Fruit fly (Drosophila melanogaster) whole organism, embryonic: ENCODE data around the gene CG3862.

Source experiments
- Bdp1 ChIP-seq: fragments of 200-800 bp; sonication (Bioruptor generic); optimal IDR thresholded peaks from 3 replicates; lab custom pipeline; 2016; ENCODE audit warnings: missing biosample characterization, missing genetic modification characterization
- Bteb2 ChIP-seq: fragments of 200-800 bp; sonication (Bioruptor generic); optimal IDR thresholded peaks from 2 replicates; lab custom pipeline; 2016; ENCODE audit warnings: missing biosample characterization, missing genetic modification characterization
- CG10147 ChIP-seq: fragments of 200-800 bp; sonication (Bioruptor generic); optimal IDR thresholded peaks from 2 replicates; lab custom pipeline; 2019; ENCODE audit warnings: missing biosample characterization, mild to moderate bottlenecking, missing genetic modification characterization, moderate library complexity
- CG1024 ChIP-seq: fragments of 200-800 bp; sonication (Bioruptor generic); IDR thresholded peaks from 2 replicates; pipeline ENCODE4 v1.3.6; 2022; ENCODE audit warnings: missing biosample characterization, missing genetic modification characterization
- CG12659 ChIP-seq: fragments of 200-800 bp; sonication (Bioruptor generic); optimal IDR thresholded peaks from 3 replicates; lab custom pipeline; 2017; ENCODE audit warnings: mild to moderate bottlenecking, missing biosample characterization, missing genetic modification reagents, missing genetic modification characterization
- CG14667 ChIP-seq: fragments of 200-800 bp; sonication (Bioruptor generic); IDR thresholded peaks from 2 replicates; pipeline ENCODE4 v1.3.6; 2022; ENCODE audit warnings: missing biosample characterization, missing genetic modification characterization
- CG15479 ChIP-seq: fragments of 200-800 bp; sonication (Bioruptor generic); optimal IDR thresholded peaks from 3 replicates; lab custom pipeline; 2019; ENCODE audit warnings: missing biosample characterization, mild to moderate bottlenecking, missing genetic modification characterization, moderate library complexity
- CG1792 ChIP-seq: fragments of 200-800 bp; sonication (Bioruptor generic); optimal IDR thresholded peaks from 2 replicates; lab custom pipeline; 2016; ENCODE audit warnings: missing biosample characterization, missing genetic modification characterization
- CG18262 ChIP-seq: fragments of 200-800 bp; optimal IDR thresholded peaks from 3 replicates; lab custom pipeline; 2019; ENCODE audit warnings: missing biosample characterization, mild to moderate bottlenecking, missing genetic modification characterization, moderate library complexity
- CG2889 ChIP-seq: fragments of 200-800 bp; sonication (Bioruptor generic); IDR thresholded peaks from 3 replicates; pipeline ENCODE4 v1.3.6; 2022; ENCODE audit warnings: missing biosample characterization, missing genetic modification characterization
- CG30431 ChIP-seq: fragments of 200-800 bp; sonication (Bioruptor generic); optimal IDR thresholded peaks from 2 replicates; lab custom pipeline; 2017; ENCODE audit warnings: missing biosample characterization, missing genetic modification characterization
- CG3065 ChIP-seq: fragments of 200-800 bp; sonication (Bioruptor generic); optimal IDR thresholded peaks from 2 replicates; lab custom pipeline; 2016; ENCODE audit warnings: missing biosample characterization, missing genetic modification characterization
- CG3847 ChIP-seq: fragments of 200-800 bp; sonication (Bioruptor generic); IDR thresholded peaks from 2 replicates; pipeline ENCODE4 v1.3.6; 2022; ENCODE audit warnings: missing biosample characterization, missing genetic modification characterization
- CG4854 ChIP-seq: fragments of 200-800 bp; sonication (Bioruptor generic); optimal IDR thresholded peaks from 2 replicates; lab custom pipeline; 2016; ENCODE audit warnings: missing biosample characterization, missing genetic modification characterization, inconsistent platforms
- CG6254 ChIP-seq: fragments of 200-800 bp; sonication (Bioruptor generic); optimal IDR thresholded peaks from 3 replicates; lab custom pipeline; 2017; ENCODE audit warnings: mild to moderate bottlenecking, missing biosample characterization, missing genetic modification reagents, missing genetic modification characterization
- CG7372 ChIP-seq: fragments of 200-800 bp; sonication (Bioruptor generic); IDR thresholded peaks from 2 replicates; pipeline ENCODE4 v1.3.6; 2022; ENCODE audit warnings: missing biosample characterization, missing genetic modification characterization
- CG7839 ChIP-seq: fragments of 200-800 bp; sonication (Bioruptor generic); optimal IDR thresholded peaks from 3 replicates; lab custom pipeline; 2018; ENCODE audit warnings: missing biosample characterization, mild to moderate bottlenecking, missing genetic modification characterization, moderate library complexity
- CG9215 ChIP-seq: fragments of 200-800 bp; sonication (Bioruptor generic); IDR thresholded peaks from 2 replicates; pipeline ENCODE4 v1.3.6; 2022; ENCODE audit warnings: missing biosample characterization, missing genetic modification characterization
- CG9727 ChIP-seq: fragments of 200-800 bp; sonication (Bioruptor generic); optimal IDR thresholded peaks from 3 replicates; lab custom pipeline; 2017; ENCODE audit warnings: missing biosample characterization, mild to moderate bottlenecking, missing genetic modification characterization
- CG9797 ChIP-seq: fragments of 200-800 bp; sonication (Bioruptor generic); optimal IDR thresholded peaks from 3 replicates; lab custom pipeline; 2018; ENCODE audit warnings: missing biosample characterization, mild to moderate bottlenecking, missing genetic modification characterization
- CkIIα-i1 ChIP-seq: fragments of 200-800 bp; sonication (Bioruptor generic); IDR thresholded peaks from 2 replicates; pipeline ENCODE4 v1.3.6; 2022; ENCODE audit warnings: missing biosample characterization, missing genetic modification characterization
- Dll ChIP-seq: fragments of 200-800 bp; sonication (Bioruptor generic); IDR thresholded peaks from 4 replicates; pipeline ENCODE4 v1.3.6; 2022; ENCODE audit warnings: missing biosample characterization, missing genetic modification characterization; ENCODE audit not compliant: partially characterized antibody
- Neu2 ChIP-seq: fragments of 200-800 bp; sonication (Bioruptor generic); optimal IDR thresholded peaks from 3 replicates; lab custom pipeline; 2016; ENCODE audit warnings: missing biosample characterization, missing genetic modification characterization, borderline replicate concordance
- Nf-YB ChIP-seq: fragments of 200-800 bp; sonication (Bioruptor generic); optimal IDR thresholded peaks from 3 replicates; lab custom pipeline; 2019; ENCODE audit warnings: missing biosample characterization, mild to moderate bottlenecking, missing genetic modification characterization, moderate library complexity
- Opbp ChIP-seq: fragments of 200-800 bp; sonication (Bioruptor generic); IDR thresholded peaks from 3 replicates; pipeline ENCODE4 v1.3.6; 2022; ENCODE audit warnings: missing biosample characterization, missing genetic modification characterization; ENCODE audit not compliant: partially characterized antibody
- Spps ChIP-seq: fragments of 200-800 bp; sonication (Bioruptor generic); optimal IDR thresholded peaks from 2 replicates; lab custom pipeline; 2018; ENCODE audit warnings: missing biosample characterization, mild to moderate bottlenecking, missing genetic modification characterization
- TFAM ChIP-seq: fragments of 200-800 bp; sonication (Bioruptor generic); optimal IDR thresholded peaks from 2 replicates; lab custom pipeline; 2017; ENCODE audit warnings: missing biosample characterization, missing genetic modification characterization, inconsistent platforms
- Vsx1 ChIP-seq: fragments of 200-800 bp; sonication (Bioruptor generic); optimal IDR thresholded peaks from 2 replicates; lab custom pipeline; 2017; ENCODE audit warnings: missing biosample characterization, mild to moderate bottlenecking, missing genetic modification characterization, missing genetic modification reagents
- az2 ChIP-seq: fragments of 200-800 bp; sonication (Bioruptor generic); optimal IDR thresholded peaks from 3 replicates; lab custom pipeline; 2016; ENCODE audit warnings: missing biosample characterization, missing genetic modification characterization
- exex ChIP-seq: fragments of 200-800 bp; sonication (Bioruptor generic); optimal IDR thresholded peaks from 4 replicates; lab custom pipeline; 2018; ENCODE audit warnings: missing biosample characterization, mild to moderate bottlenecking, missing genetic modification characterization, moderate library complexity
- ftz-f1 ChIP-seq: fragments of 200-800 bp; sonication (Bioruptor generic); optimal IDR thresholded peaks from 2 replicates; lab custom pipeline; 2016; ENCODE audit warnings: missing biosample characterization, missing genetic modification characterization
- grau ChIP-seq: fragments of 200-800 bp; optimal IDR thresholded peaks from 3 replicates; lab custom pipeline; 2019; ENCODE audit warnings: missing biosample characterization, mild to moderate bottlenecking, missing genetic modification characterization, moderate library complexity
- hbn ChIP-seq: fragments of 200-800 bp; sonication (Bioruptor generic); IDR thresholded peaks from 2 replicates; pipeline ENCODE4 v1.3.6; 2022; ENCODE audit warnings: missing biosample characterization, missing genetic modification characterization; ENCODE audit not compliant: partially characterized antibody
- ind ChIP-seq: fragments of 200-800 bp; sonication (Bioruptor generic); optimal IDR thresholded peaks from 3 replicates; lab custom pipeline; 2016; ENCODE audit warnings: missing biosample characterization, missing genetic modification characterization
- jigr1 ChIP-seq: fragments of 200-800 bp; sonication (Bioruptor generic); IDR thresholded peaks from 3 replicates; pipeline ENCODE4 v1.3.6; 2022; ENCODE audit warnings: missing biosample characterization, missing genetic modification characterization
- jing ChIP-seq: fragments of 200-800 bp; sonication (Bioruptor generic); optimal IDR thresholded peaks from 2 replicates; lab custom pipeline; 2018; ENCODE audit warnings: missing biosample characterization, mild to moderate bottlenecking, missing genetic modification characterization
- lab ChIP-seq: fragments of 200-800 bp; sonication (Bioruptor generic); optimal IDR thresholded peaks from 3 replicates; lab custom pipeline; 2017; ENCODE audit warnings: missing biosample characterization, missing genetic modification characterization, mild to moderate bottlenecking, moderate library complexity, missing genetic modification reagents
- lbe ChIP-seq: fragments of 200-800 bp; sonication (Bioruptor generic); optimal IDR thresholded peaks from 2 replicates; lab custom pipeline; 2016; ENCODE audit warnings: missing biosample characterization, mild to moderate bottlenecking, missing genetic modification characterization
- nerfin-2 ChIP-seq: fragments of 200-800 bp; sonication (Bioruptor generic); IDR thresholded peaks from 2 replicates; pipeline ENCODE4 v1.3.6; 2022; ENCODE audit warnings: missing biosample characterization, missing genetic modification characterization; ENCODE audit not compliant: partially characterized antibody
- peb ChIP-seq: fragments of 200-800 bp; sonication (Bioruptor generic); IDR thresholded peaks from 2 replicates; pipeline ENCODE4 v1.3.6; 2022; ENCODE audit warnings: missing biosample characterization, missing genetic modification characterization
- pfk ChIP-seq: fragments of 200-800 bp; sonication (Bioruptor generic); optimal IDR thresholded peaks from 2 replicates; lab custom pipeline; 2018; ENCODE audit warnings: missing biosample characterization, mild to moderate bottlenecking, missing genetic modification characterization, moderate library complexity
- psq ChIP-seq: fragments of 200-800 bp; sonication (Bioruptor generic); optimal IDR thresholded peaks from 2 replicates; lab custom pipeline; 2017; ENCODE audit warnings: missing biosample characterization, missing genetic modification characterization
- pum ChIP-seq: fragments of 200-800 bp; sonication (Bioruptor generic); optimal IDR thresholded peaks from 2 replicates; lab custom pipeline; 2016; ENCODE audit warnings: missing biosample characterization, missing genetic modification characterization
- repo ChIP-seq: fragments of 200-800 bp; sonication (Bioruptor generic); optimal IDR thresholded peaks from 2 replicates; lab custom pipeline; 2016; ENCODE audit warnings: missing biosample characterization, missing genetic modification characterization
- sd ChIP-seq: fragments of 200-800 bp; sonication (Bioruptor generic); optimal IDR thresholded peaks from 3 replicates; lab custom pipeline; 2018; ENCODE audit warnings: missing biosample characterization, mild to moderate bottlenecking, missing genetic modification characterization, moderate library complexity
- stwl ChIP-seq: fragments of 200-800 bp; sonication (Bioruptor generic); optimal IDR thresholded peaks from 3 replicates; lab custom pipeline; 2018; ENCODE audit warnings: missing biosample characterization, mild to moderate bottlenecking, missing genetic modification characterization, moderate library complexity
- sug ChIP-seq: fragments of 200-800 bp; optimal IDR thresholded peaks from 2 replicates; lab custom pipeline; 2019; ENCODE audit warnings: missing biosample characterization, mild to moderate bottlenecking, missing genetic modification characterization, moderate library complexity
- zen ChIP-seq: fragments of 200-800 bp; sonication (Bioruptor generic); optimal IDR thresholded peaks from 3 replicates; lab custom pipeline; 2018; ENCODE audit warnings: missing biosample characterization, mild to moderate bottlenecking, missing genetic modification characterization, moderate library complexity
- zfh2 ChIP-seq: fragments of 200-800 bp; sonication (Bioruptor generic); optimal IDR thresholded peaks from 2 replicates; lab custom pipeline; 2016; ENCODE audit warnings: missing biosample characterization, missing genetic modification characterization

CG3862 gene

dm6 chr2L:827516-828362 is 2.1 kb upstream of the CG3862 start (continued):
- no peak for TF ChIP-seq TFAM
- TF ChIP-seq CG6254 (GFP tag; lab: Kevin White, UChicago): no peak
- TF ChIP-seq CG3847: no peak
- no peak for TF ChIP-seq ftz-f1 (GFP tag; lab: Kevin White, UChicago)
- peak; percentile 20 for TF ChIP-seq Nf-YB
- no peak for TF ChIP-seq CG9797
- no peak for TF ChIP-seq CG7839 (tag; lab: Kevin White, UChicago)
- no peak for TF ChIP-seq stwl (tag; lab: Kevin White, UChicago)
- peak; percentile 7 for TF ChIP-seq Bdp1 (GFP tag; lab: Kevin White, UChicago)
- no peak for TF ChIP-seq jing (GFP tag; lab: Kevin White, UChicago)
- TF ChIP-seq CG14667 (GFP tag; lab: Robert Waterston, UW): no peak
- TF ChIP-seq CG12659 (GFP tag; lab: Kevin White, UChicago): peak; percentile 17
- TF ChIP-seq lbe (GFP tag; lab: Kevin White, UChicago): no peak
- TF ChIP-seq CG4854 (GFP tag; lab: Kevin White, UChicago): peak; percentile 10
- no peak for TF ChIP-seq CG3065
- TF ChIP-seq Bteb2 (GFP tag; lab: Kevin White, UChicago): no peak
- no peak for TF ChIP-seq CG1792 (GFP tag; lab: Kevin White, UChicago)
- no peak for TF ChIP-seq CG7372 (GFP tag; lab: Robert Waterston, UW)
- TF ChIP-seq grau (tag; lab: Kevin White, UChicago): peak; percentile 18
- TF ChIP-seq sug: peak; percentile 13
- TF ChIP-seq CG1024 (GFP tag; lab: Robert Waterston, UW): no peak
- TF ChIP-seq CG9215 (GFP tag; lab: Robert Waterston, UW): no peak
- TF ChIP-seq CG9727 (GFP tag; lab: Kevin White, UChicago): peak; percentile 11
- TF ChIP-seq Spps: no peak
- peak; percentile 6 for TF ChIP-seq CG30431
- no peak for TF ChIP-seq Opbp (GFP tag; lab: Robert Waterston, UW)
- TF ChIP-seq Dll: no peak
- peak; percentile 45 for TF ChIP-seq az2 (GFP tag; lab: Kevin White, UChicago)
- no peak for TF ChIP-seq lab (GFP tag; lab: Kevin White, UChicago)
- no peak for TF ChIP-seq Vsx1 (GFP tag; lab: Kevin White, UChicago)
- no peak for TF ChIP-seq CG10147
- no peak for TF ChIP-seq nerfin-2
- no peak for TF ChIP-seq sd (tag; lab: Kevin White, UChicago)
- TF ChIP-seq CG15479: peak; percentile 42
- TF ChIP-seq Neu2: no peak
- TF ChIP-seq repo: no peak
- no peak for TF ChIP-seq ind (GFP tag; lab: Kevin White, UChicago)
- no peak for TF ChIP-seq pfk
- no peak for TF ChIP-seq zfh2 (GFP tag; lab: Kevin White, UChicago)
- TF ChIP-seq jigr1 (GFP tag; lab: Robert Waterston, UW): no peak
- no peak for TF ChIP-seq CG2889 (GFP tag; lab: Robert Waterston, UW)
- no peak for TF ChIP-seq hbn (GFP tag; lab: Robert Waterston, UW)
- no peak for TF ChIP-seq psq (GFP tag; lab: Kevin White, UChicago)
- peak; percentile 61 for TF ChIP-seq exex
- TF ChIP-seq zen (tag; lab: Kevin White, UChicago): no peak
- TF ChIP-seq CkIIα-i1 (GFP tag; lab: Robert Waterston, UW): no peak
- TF ChIP-seq CG18262: peak; percentile 66
- TF ChIP-seq pum (GFP tag; lab: Kevin White, UChicago): no peak
- TF ChIP-seq peb (GFP tag; lab: Robert Waterston, UW): no peak
